Worm (Caenorhabditis elegans) whole organism, L2 larva: ENCODE results near the gene chca-1.
A peak's percentile ranks its signal among the peaks of the same experiment; 100 is the strongest.

Experiments used
- C34F6.9 ChIP-seq: fragments of 150-350 bp; optimal IDR thresholded peaks from 2 replicates; lab custom pipeline; 2014; ENCODE audit warnings: missing biosample characterization, missing genetic modification characterization
- F13H6.1 ChIP-seq: sonication (generic microtip); optimal IDR thresholded peaks from 2 replicates; lab custom pipeline; 2016; ENCODE audit warnings: missing genetic modification characterization, missing compliant biosample characterization
- R02D3.7 ChIP-seq: fragments of 150-350 bp; optimal IDR thresholded peaks from 2 replicates; lab custom pipeline; 2014; ENCODE audit warnings: missing biosample characterization, missing genetic modification characterization
- Y55F3AM.14 ChIP-seq: fragments of 200-800 bp; sonication (Bioruptor generic); optimal IDR thresholded peaks from 2 replicates; lab custom pipeline; 2018; ENCODE audit warnings: mild to moderate bottlenecking, missing genetic modification characterization, missing compliant biosample characterization
- ZK546.5 ChIP-seq: sonication (generic microtip); optimal IDR thresholded peaks from 2 replicates; lab custom pipeline; 2017; ENCODE audit warnings: missing biosample characterization, missing genetic modification characterization
- alr-1 ChIP-seq: fragments of 150-350 bp; optimal IDR thresholded peaks from 2 replicates; lab custom pipeline; 2014; ENCODE audit warnings: missing biosample characterization, missing genetic modification characterization
- aly-2 ChIP-seq: fragments of 150-350 bp; optimal IDR thresholded peaks from 2 replicates; lab custom pipeline; 2014; ENCODE audit warnings: missing biosample characterization, missing genetic modification characterization
- ama-1 ChIP-seq: fragments of 150-350 bp; optimal IDR thresholded peaks from 2 replicates; lab custom pipeline; 2018; ENCODE audit warnings: inconsistent platforms
- blmp-1 ChIP-seq: sonication (generic microtip); optimal IDR thresholded peaks from 2 replicates; lab custom pipeline; 2017; ENCODE audit warnings: missing genetic modification characterization, mild to moderate bottlenecking, missing compliant biosample characterization, antibody characterized with exemption, moderate library complexity; ENCODE audit not compliant: insufficient read depth
- ceh-16 ChIP-seq: fragments of 150-350 bp; optimal IDR thresholded peaks from 2 replicates; lab custom pipeline; 2014; ENCODE audit warnings: missing biosample characterization, missing genetic modification characterization
- ceh-82 ChIP-seq: fragments of 150-350 bp; optimal IDR thresholded peaks from 2 replicates; lab custom pipeline; 2014; ENCODE audit warnings: missing biosample characterization, missing genetic modification characterization
- crh-2 ChIP-seq: sonication (generic microtip); optimal IDR thresholded peaks from 2 replicates; lab custom pipeline; 2017; ENCODE audit warnings: missing biosample characterization, missing genetic modification characterization
- dmd-4 ChIP-seq: sonication (generic microtip); optimal IDR thresholded peaks from 2 replicates; lab custom pipeline; 2017; ENCODE audit warnings: missing biosample characterization, missing genetic modification characterization
- egl-27 ChIP-seq: sonication (generic microtip); optimal IDR thresholded peaks from 3 replicates; lab custom pipeline; 2017; ENCODE audit warnings: missing biosample characterization, missing genetic modification reagents, missing genetic modification characterization
- elt-1 ChIP-seq: fragments of 150-350 bp; optimal IDR thresholded peaks from 2 replicates; lab custom pipeline; 2014; ENCODE audit warnings: missing biosample characterization, missing genetic modification characterization
- elt-3 ChIP-seq: sonication (generic microtip); optimal IDR thresholded peaks from 2 replicates; lab custom pipeline; 2017; ENCODE audit warnings: missing biosample characterization, missing genetic modification characterization
- fos-1 ChIP-seq: fragments of 150-350 bp; optimal IDR thresholded peaks from 2 replicates; lab custom pipeline; 2014; ENCODE audit warnings: missing biosample characterization, missing genetic modification characterization
- gmeb-1 ChIP-seq: fragments of 150-350 bp; optimal IDR thresholded peaks from 2 replicates; lab custom pipeline; 2014; ENCODE audit warnings: missing biosample characterization, missing genetic modification characterization
- lin-11 ChIP-seq: fragments of 150-350 bp; sonication (generic microtip); optimal IDR thresholded peaks from 2 replicates; lab custom pipeline; 2014; ENCODE audit warnings: missing biosample characterization, missing genetic modification characterization, inconsistent platforms, mixed read lengths
- lin-13 ChIP-seq: fragments of 150-350 bp; optimal IDR thresholded peaks from 2 replicates; lab custom pipeline; 2014; ENCODE audit warnings: missing biosample characterization, missing genetic modification reagents, missing genetic modification characterization
- lin-39 ChIP-seq: fragments of 150-350 bp; optimal IDR thresholded peaks from 2 replicates; lab custom pipeline; 2014; ENCODE audit warnings: missing biosample characterization, missing genetic modification reagents, missing genetic modification characterization
- lsy-2 ChIP-seq, 2 experiments: fragments of 150-350 bp in 1 of 2; sonication (generic microtip) in 1 of 2; optimal IDR thresholded peaks; 2 replicates each; lab custom pipeline; 2014 to 2017; ENCODE audit warnings: missing biosample characterization in 2 of 2, missing genetic modification characterization in 2 of 2
- mab-5 ChIP-seq: fragments of 150-350 bp; optimal IDR thresholded peaks from 2 replicates; lab custom pipeline; 2014; ENCODE audit warnings: missing biosample characterization, missing genetic modification characterization
- mbf-1 ChIP-seq: sonication (generic microtip); optimal IDR thresholded peaks from 2 replicates; lab custom pipeline; 2017; ENCODE audit warnings: missing biosample characterization, missing genetic modification characterization
- mdl-1 ChIP-seq, 2 experiments: fragments of 150-350 bp in 1 of 2; sonication (generic microtip) in 1 of 2; optimal IDR thresholded peaks; 2 replicates each; lab custom pipeline; 2017; ENCODE audit warnings: missing biosample characterization in 2 of 2, missing genetic modification characterization in 2 of 2
- nhr-10 ChIP-seq: sonication (generic microtip); optimal IDR thresholded peaks from 2 replicates; lab custom pipeline; 2017; ENCODE audit warnings: missing biosample characterization, missing genetic modification characterization
- nhr-11 ChIP-seq: fragments of 150-350 bp; optimal IDR thresholded peaks from 2 replicates; lab custom pipeline; 2014; ENCODE audit warnings: missing biosample characterization, missing genetic modification characterization
- nhr-12 ChIP-seq: fragments of 150-350 bp; optimal IDR thresholded peaks from 2 replicates; lab custom pipeline; 2014; ENCODE audit warnings: missing biosample characterization, missing genetic modification characterization
- nhr-129 ChIP-seq: fragments of 150-350 bp; optimal IDR thresholded peaks from 2 replicates; lab custom pipeline; 2014; ENCODE audit warnings: missing biosample characterization, missing genetic modification characterization
- nhr-21 ChIP-seq: fragments of 150-350 bp; optimal IDR thresholded peaks from 2 replicates; lab custom pipeline; 2014; ENCODE audit warnings: missing biosample characterization, missing genetic modification characterization
- nhr-23 ChIP-seq: fragments of 150-350 bp; optimal IDR thresholded peaks from 2 replicates; lab custom pipeline; 2014; ENCODE audit warnings: missing biosample characterization, missing genetic modification reagents, missing genetic modification characterization
- nhr-237 ChIP-seq: fragments of 150-350 bp; optimal IDR thresholded peaks from 2 replicates; lab custom pipeline; 2014; ENCODE audit warnings: missing biosample characterization, missing genetic modification characterization
- nhr-25 ChIP-seq: fragments of 150-350 bp; sonication (generic microtip); optimal IDR thresholded peaks from 3 replicates; lab custom pipeline; 2014; ENCODE audit warnings: missing biosample characterization, missing genetic modification characterization
- nhr-6 ChIP-seq: fragments of 150-350 bp; optimal IDR thresholded peaks from 2 replicates; lab custom pipeline; 2014; ENCODE audit warnings: missing biosample characterization, missing genetic modification characterization
- nhr-77 ChIP-seq: fragments of 150-350 bp; optimal IDR thresholded peaks from 2 replicates; lab custom pipeline; 2014; ENCODE audit warnings: missing biosample characterization, missing genetic modification characterization
- peb-1 ChIP-seq: fragments of 150-350 bp; optimal IDR thresholded peaks from 2 replicates; lab custom pipeline; 2014; ENCODE audit warnings: missing biosample characterization, missing genetic modification characterization
- sem-4 ChIP-seq: fragments of 150-350 bp; optimal IDR thresholded peaks from 2 replicates; lab custom pipeline; 2014; ENCODE audit warnings: missing biosample characterization, missing genetic modification reagents, missing genetic modification characterization
- skn-1 ChIP-seq: sonication (generic microtip); optimal IDR thresholded peaks from 2 replicates; lab custom pipeline; 2017; ENCODE audit warnings: missing biosample characterization, missing genetic modification characterization
- sma-3 ChIP-seq: sonication (generic microtip); optimal IDR thresholded peaks from 2 replicates; lab custom pipeline; 2016; ENCODE audit warnings: missing genetic modification reagents, missing genetic modification characterization, missing compliant biosample characterization
- sma-9 ChIP-seq, 2 experiments: fragments of 150-350 bp in 1 of 2; sonication (generic microtip) in 1 of 2; optimal IDR thresholded peaks; 2 replicates each; lab custom pipeline; 2014 to 2016; ENCODE audit warnings: missing genetic modification characterization in 2 of 2, mild to moderate bottlenecking in 1 of 2, missing biosample characterization in 1 of 2, missing compliant biosample characterization in 1 of 2, missing genetic modification reagents in 1 of 2, moderate library complexity in 1 of 2
- snpc-4 ChIP-seq: fragments of 150-350 bp; optimal IDR thresholded peaks from 2 replicates; lab custom pipeline; 2014; ENCODE audit warnings: missing biosample characterization, missing genetic modification characterization
- unc-39 ChIP-seq: fragments of 150-350 bp; optimal IDR thresholded peaks from 2 replicates; lab custom pipeline; 2014; ENCODE audit warnings: missing biosample characterization, missing genetic modification characterization
- unc-55 ChIP-seq: fragments of 150-350 bp; sonication (generic microtip); optimal IDR thresholded peaks from 3 replicates; lab custom pipeline; 2014; ENCODE audit warnings: missing biosample characterization, missing genetic modification reagents, missing genetic modification characterization
- unc-62 ChIP-seq: fragments of 150-350 bp; optimal IDR thresholded peaks from 2 replicates; lab custom pipeline; 2014; ENCODE audit warnings: missing biosample characterization, missing genetic modification reagents, missing genetic modification characterization
- zag-1 ChIP-seq: fragments of 150-350 bp; optimal IDR thresholded peaks from 2 replicates; lab custom pipeline; 2014; ENCODE audit warnings: missing biosample characterization, missing genetic modification characterization
- ztf-1 ChIP-seq: fragments of 200-800 bp; sonication (Bioruptor generic); conservative IDR thresholded peaks from 2 replicates; pipeline ENCODE4 v1.3.6; 2022; ENCODE audit warnings: missing genetic modification characterization, missing compliant biosample characterization
- ztf-11 ChIP-seq: sonication (generic microtip); optimal IDR thresholded peaks from 2 replicates; lab custom pipeline; 2017; ENCODE audit warnings: missing biosample characterization, missing genetic modification characterization
- ztf-4 ChIP-seq: fragments of 150-350 bp; optimal IDR thresholded peaks from 2 replicates; lab custom pipeline; 2014; ENCODE audit warnings: missing biosample characterization, missing genetic modification characterization

Gene chca-1

ce11 chrIV:9669969-9670368, 18.8 kb downstream of the chca-1 start:
- TF ChIP-seq mbf-1 (tag; lab: Kevin White, UChicago): no peak
- TF ChIP-seq ama-1: no peak
- TF ChIP-seq ZK546.5 (tag; lab: Kevin White, UChicago): no peak
- no peak for TF ChIP-seq zag-1 (tag; lab: Kevin White, UChicago)
- TF ChIP-seq skn-1 (tag; lab: Kevin White, UChicago): no peak
- TF ChIP-seq ztf-11 (tag; lab: Kevin White, UChicago): no peak
- no peak for TF ChIP-seq nhr-237
- peak; percentile 68 for TF ChIP-seq nhr-25 (tag; lab: Kevin White, UChicago)
- peak; percentile 33 for TF ChIP-seq egl-27 (tag; lab: Kevin White, UChicago)
- TF ChIP-seq C34F6.9 (tag; lab: Kevin White, UChicago): no peak
- no peak for TF ChIP-seq ztf-1 (GFP tag; lab: Robert Waterston, UW)
- TF ChIP-seq lin-11 (tag; lab: Kevin White, UChicago): no peak
- TF ChIP-seq nhr-23 (tag; lab: Kevin White, UChicago): no peak
- TF ChIP-seq elt-1 (tag; lab: Kevin White, UChicago): peak; percentile 77
- TF ChIP-seq nhr-12 (tag; lab: Kevin White, UChicago): no peak
- TF ChIP-seq nhr-21: peak; percentile 81
- TF ChIP-seq nhr-10 (tag; lab: Kevin White, UChicago): no peak
- TF ChIP-seq nhr-129: peak; percentile 65
- peak; percentile 59 to 83 for TF ChIP-seq mdl-1 (tag; optimal IDR thresholded peaks at IDR 0.05; lab: Kevin White, UChicago)
- peak; percentile 81 for TF ChIP-seq nhr-6 (tag; lab: Kevin White, UChicago)
- no peak for TF ChIP-seq R02D3.7 (tag; lab: Kevin White, UChicago)
- peak; percentile 93 for TF ChIP-seq sma-9 (GFP tag; optimal IDR thresholded peaks at IDR 0.05; lab: Kevin White, UChicago)
- TF ChIP-seq sma-9 (tag; optimal IDR thresholded peaks at IDR 0.05; lab: Kevin White, UChicago): no peak
- TF ChIP-seq F13H6.1 (tag; lab: Kevin White, UChicago): peak; percentile 9
- TF ChIP-seq nhr-11 (tag; lab: Kevin White, UChicago): no peak
- peak; percentile 37 for TF ChIP-seq fos-1 (tag; lab: Kevin White, UChicago)
- peak; percentile 26 for TF ChIP-seq lin-13 (GFP tag; lab: Kevin White, UChicago)
- TF ChIP-seq peb-1 (tag; lab: Kevin White, UChicago): no peak
- TF ChIP-seq sem-4: peak; percentile 21
- TF ChIP-seq dmd-4 (tag; lab: Kevin White, UChicago): no peak
- no peak for TF ChIP-seq ztf-4 (tag; lab: Kevin White, UChicago)
- peak; percentile 68 for TF ChIP-seq gmeb-1 (tag; lab: Kevin White, UChicago)
- TF ChIP-seq ceh-82 (tag; lab: Kevin White, UChicago): no peak
- no peak for TF ChIP-seq aly-2
- TF ChIP-seq snpc-4 (tag; lab: Kevin White, UChicago): no peak
- TF ChIP-seq alr-1: no peak
- no peak for TF ChIP-seq unc-62 (GFP tag; lab: Kevin White, UChicago)
- no peak for TF ChIP-seq lin-39
- no peak for TF ChIP-seq nhr-77 (tag; lab: Kevin White, UChicago)
- no peak for TF ChIP-seq Y55F3AM.14 (GFP tag; lab: Kevin White, UChicago)
- no peak for TF ChIP-seq unc-55 (GFP tag; lab: Kevin White, UChicago)
- no peak for TF ChIP-seq unc-39 (tag; lab: Kevin White, UChicago)
- no peak for TF ChIP-seq mab-5
- TF ChIP-seq sma-3 (GFP tag; lab: Kevin White, UChicago): peak; percentile 70
- peak in 1 of 2 experiments; percentile 70 for TF ChIP-seq lsy-2 (tag; optimal IDR thresholded peaks at IDR 0.05; lab: Kevin White, UChicago)
- TF ChIP-seq elt-3: no peak
- peak; percentile 30 for TF ChIP-seq crh-2 (tag; lab: Kevin White, UChicago)
- TF ChIP-seq blmp-1 (tag; lab: Kevin White, UChicago): peak; percentile 61
- TF ChIP-seq ceh-16 (tag; lab: Kevin White, UChicago): no peak
